Fruit fly (Drosophila melanogaster) whole organism, embryonic: Measurements from ENCODE around the gene CG42525.
A peak's percentile ranks its signal among the peaks of the same experiment; 100 is the strongest.

ENCODE experiments used
- Antp ChIP-seq: fragments of 200-800 bp; sonication (Bioruptor generic); optimal IDR thresholded peaks from 3 replicates; lab custom pipeline; 2016; ENCODE audit warnings: missing biosample characterization, missing genetic modification characterization
- CG10267 ChIP-seq: fragments of 200-800 bp; sonication (Bioruptor generic); optimal IDR thresholded peaks from 2 replicates; lab custom pipeline; 2018; ENCODE audit warnings: missing biosample characterization, mild to moderate bottlenecking, missing genetic modification characterization, moderate library complexity
- CG10959 ChIP-seq: fragments of 200-800 bp; sonication (Bioruptor generic); IDR thresholded peaks from 2 replicates; pipeline ENCODE4 v1.3.6; 2022; ENCODE audit warnings: missing biosample characterization, missing genetic modification characterization
- CG11560 ChIP-seq: fragments of 200-800 bp; sonication (Bioruptor generic); IDR thresholded peaks from 3 replicates; pipeline ENCODE4 v1.3.6; 2022; ENCODE audit warnings: missing biosample characterization, missing genetic modification characterization
- CG11695 ChIP-seq: fragments of 200-800 bp; sonication (Bioruptor generic); IDR thresholded peaks from 3 replicates; pipeline ENCODE4 v1.3.6; 2022; ENCODE audit warnings: missing biosample characterization, missing genetic modification characterization
- CG11696 ChIP-seq: fragments of 200-800 bp; sonication (Bioruptor generic); IDR thresholded peaks from 2 replicates; pipeline ENCODE4 v1.3.6; 2022; ENCODE audit warnings: missing biosample characterization, missing genetic modification characterization
- CG14667 ChIP-seq: fragments of 200-800 bp; sonication (Bioruptor generic); IDR thresholded peaks from 2 replicates; pipeline ENCODE4 v1.3.6; 2022; ENCODE audit warnings: missing biosample characterization, missing genetic modification characterization
- CG16779 ChIP-seq: fragments of 200-800 bp; sonication (Bioruptor generic); IDR thresholded peaks from 2 replicates; pipeline ENCODE4 v1.3.6; 2022; ENCODE audit warnings: missing biosample characterization, missing genetic modification characterization
- CG16813 ChIP-seq: fragments of 200-800 bp; sonication (Bioruptor generic); IDR thresholded peaks from 3 replicates; pipeline ENCODE4 v1.3.6; 2022; ENCODE audit warnings: missing biosample characterization, missing genetic modification characterization; ENCODE audit not compliant: partially characterized antibody
- CG17612 ChIP-seq: fragments of 200-800 bp; sonication (Bioruptor generic); IDR thresholded peaks from 2 replicates; pipeline ENCODE4 v1.3.6; 2022; ENCODE audit warnings: missing biosample characterization, missing genetic modification characterization
- CG18619 ChIP-seq: fragments of 200-800 bp; sonication (Bioruptor generic); optimal IDR thresholded peaks from 3 replicates; lab custom pipeline; 2017; ENCODE audit warnings: missing biosample characterization, mild to moderate bottlenecking, missing genetic modification characterization
- CG2712 ChIP-seq: fragments of 200-800 bp; optimal IDR thresholded peaks from 3 replicates; lab custom pipeline; 2019; ENCODE audit warnings: missing biosample characterization, mild to moderate bottlenecking, missing genetic modification characterization, moderate library complexity
- CG2875 ChIP-seq: fragments of 200-800 bp; sonication (Bioruptor generic); optimal IDR thresholded peaks from 2 replicates; lab custom pipeline; 2017; ENCODE audit warnings: missing biosample characterization, mild to moderate bottlenecking, missing genetic modification characterization, missing genetic modification reagents
- CG30431 ChIP-seq: fragments of 200-800 bp; sonication (Bioruptor generic); optimal IDR thresholded peaks from 2 replicates; lab custom pipeline; 2017; ENCODE audit warnings: missing biosample characterization, missing genetic modification characterization
- CG3065 ChIP-seq: fragments of 200-800 bp; sonication (Bioruptor generic); optimal IDR thresholded peaks from 2 replicates; lab custom pipeline; 2016; ENCODE audit warnings: missing biosample characterization, missing genetic modification characterization
- CG32767 ChIP-seq: fragments of 200-800 bp; sonication (Bioruptor generic); IDR thresholded peaks from 2 replicates; pipeline ENCODE4 v1.3.6; 2022; ENCODE audit warnings: missing biosample characterization, missing genetic modification characterization
- CG3407 ChIP-seq: fragments of 200-800 bp; sonication (Bioruptor generic); optimal IDR thresholded peaks from 2 replicates; lab custom pipeline; 2018; ENCODE audit warnings: missing biosample characterization, mild to moderate bottlenecking, missing genetic modification characterization
- CG7556 ChIP-seq: fragments of 200-800 bp; sonication (Bioruptor generic); optimal IDR thresholded peaks from 2 replicates; lab custom pipeline; 2017; ENCODE audit warnings: missing biosample characterization, mild to moderate bottlenecking, missing genetic modification characterization
- CG8281 ChIP-seq: fragments of 200-800 bp; sonication (Bioruptor generic); optimal IDR thresholded peaks from 2 replicates; lab custom pipeline; 2018; ENCODE audit warnings: missing biosample characterization, mild to moderate bottlenecking, missing genetic modification characterization, moderate library complexity
- CG8290 ChIP-seq, 3 experiments: fragments of 200-800 bp; sonication (Bioruptor generic); optimal IDR thresholded peaks; 2 replicates each; lab custom pipeline; 2016 to 2019; ENCODE audit warnings: missing biosample characterization in 3 of 3, missing genetic modification characterization in 3 of 3, mild to moderate bottlenecking in 2 of 3, moderate library complexity in 1 of 3
- CTCF ChIP-seq: fragments of 200-800 bp; sonication (Bioruptor generic); optimal IDR thresholded peaks from 2 replicates; lab custom pipeline; 2017; ENCODE audit warnings: missing biosample characterization, mild to moderate bottlenecking, missing genetic modification characterization, moderate library complexity
- D19A ChIP-seq: fragments of 200-800 bp; optimal IDR thresholded peaks from 3 replicates; lab custom pipeline; 2019; ENCODE audit warnings: missing biosample characterization, mild to moderate bottlenecking, missing genetic modification characterization, moderate library complexity
- Dad ChIP-seq: fragments of 200-800 bp; sonication (Bioruptor generic); optimal IDR thresholded peaks from 3 replicates; lab custom pipeline; 2016; ENCODE audit warnings: missing biosample characterization, missing genetic modification characterization
- Jarid2 ChIP-seq: fragments of 200-800 bp; sonication (Bioruptor generic); optimal IDR thresholded peaks from 3 replicates; lab custom pipeline; 2017; ENCODE audit warnings: mild to moderate bottlenecking, missing biosample characterization, missing genetic modification reagents, missing genetic modification characterization
- Max ChIP-seq: fragments of 200-800 bp; sonication (Bioruptor generic); optimal IDR thresholded peaks from 2 replicates; lab custom pipeline; 2016; ENCODE audit warnings: missing biosample characterization, mild to moderate bottlenecking, missing genetic modification characterization
- Ssrp ChIP-seq: fragments of 200-800 bp; sonication (Bioruptor generic); optimal IDR thresholded peaks from 2 replicates; lab custom pipeline; 2018; ENCODE audit warnings: missing biosample characterization, mild to moderate bottlenecking, missing genetic modification characterization, moderate library complexity
- al ChIP-seq: fragments of 200-800 bp; sonication (Bioruptor generic); IDR thresholded peaks from 2 replicates; pipeline ENCODE4 v1.3.6; 2022; ENCODE audit warnings: missing biosample characterization, missing genetic modification characterization
- aop ChIP-seq: fragments of 200-800 bp; sonication (Bioruptor generic); IDR thresholded peaks from 2 replicates; pipeline ENCODE4 v1.3.6; 2022; ENCODE audit warnings: missing biosample characterization, missing genetic modification characterization
- ap ChIP-seq: fragments of 200-800 bp; sonication (Bioruptor generic); IDR thresholded peaks from 2 replicates; pipeline ENCODE4 v1.3.6; 2022; ENCODE audit warnings: missing biosample characterization, missing genetic modification characterization
- ase ChIP-seq: fragments of 200-800 bp; sonication (Bioruptor generic); IDR thresholded peaks from 3 replicates; pipeline ENCODE4 v1.3.6; 2022; ENCODE audit warnings: missing biosample characterization, missing genetic modification characterization
- ato ChIP-seq: fragments of 200-800 bp; sonication (Bioruptor generic); IDR thresholded peaks from 2 replicates; pipeline ENCODE4 v1.3.6; 2022; ENCODE audit warnings: missing biosample characterization, missing genetic modification characterization; ENCODE audit not compliant: partially characterized antibody
- az2 ChIP-seq: fragments of 200-800 bp; sonication (Bioruptor generic); optimal IDR thresholded peaks from 3 replicates; lab custom pipeline; 2016; ENCODE audit warnings: missing biosample characterization, missing genetic modification characterization
- croc ChIP-seq: fragments of 200-800 bp; sonication (Bioruptor generic); conservative IDR thresholded peaks from 3 replicates; pipeline ENCODE4 v1.3.6; 2022; ENCODE audit warnings: missing biosample characterization, missing genetic modification characterization
- dmrt11E ChIP-seq: fragments of 200-800 bp; sonication (Bioruptor generic); optimal IDR thresholded peaks from 3 replicates; lab custom pipeline; 2018; ENCODE audit warnings: missing biosample characterization, mild to moderate bottlenecking, missing genetic modification characterization, moderate library complexity
- eyg ChIP-seq: fragments of 200-800 bp; sonication (Bioruptor generic); optimal IDR thresholded peaks from 3 replicates; lab custom pipeline; 2016; ENCODE audit warnings: missing biosample characterization, missing genetic modification characterization
- fru ChIP-seq: fragments of >200 bp; optimal IDR thresholded peaks from 2 replicates; lab custom pipeline; 2017
- gce ChIP-seq: fragments of 200-800 bp; sonication (Bioruptor generic); IDR thresholded peaks from 3 replicates; pipeline ENCODE4 v1.3.6; 2022; ENCODE audit warnings: missing biosample characterization, missing genetic modification characterization
- grn ChIP-seq: fragments of 200-800 bp; sonication (Bioruptor generic); optimal IDR thresholded peaks from 3 replicates; lab custom pipeline; 2017; ENCODE audit warnings: missing biosample characterization, missing genetic modification characterization
- jing ChIP-seq: fragments of 200-800 bp; sonication (Bioruptor generic); optimal IDR thresholded peaks from 2 replicates; lab custom pipeline; 2018; ENCODE audit warnings: missing biosample characterization, mild to moderate bottlenecking, missing genetic modification characterization
- lab ChIP-seq: fragments of 200-800 bp; sonication (Bioruptor generic); optimal IDR thresholded peaks from 3 replicates; lab custom pipeline; 2017; ENCODE audit warnings: missing biosample characterization, missing genetic modification characterization, mild to moderate bottlenecking, moderate library complexity, missing genetic modification reagents
- mld ChIP-seq: fragments of 200-800 bp; sonication (Bioruptor generic); IDR thresholded peaks from 3 replicates; pipeline ENCODE4 v1.3.6; 2022; ENCODE audit warnings: missing biosample characterization, missing genetic modification characterization; ENCODE audit not compliant: partially characterized antibody
- odd ChIP-seq: fragments of 200-800 bp; sonication (Bioruptor generic); optimal IDR thresholded peaks from 2 replicates; lab custom pipeline; 2017; ENCODE audit warnings: missing biosample characterization, mild to moderate bottlenecking, missing genetic modification characterization
- onecut ChIP-seq: fragments of 200-800 bp; sonication (Bioruptor generic); IDR thresholded peaks from 2 replicates; pipeline ENCODE4 v1.3.6; 2022; ENCODE audit warnings: missing biosample characterization, missing genetic modification characterization
- pfk ChIP-seq: fragments of 200-800 bp; sonication (Bioruptor generic); optimal IDR thresholded peaks from 2 replicates; lab custom pipeline; 2018; ENCODE audit warnings: missing biosample characterization, mild to moderate bottlenecking, missing genetic modification characterization, moderate library complexity
- pita ChIP-seq: fragments of 200-800 bp; sonication (Bioruptor generic); optimal IDR thresholded peaks from 2 replicates; lab custom pipeline; 2017; ENCODE audit warnings: missing biosample characterization, mild to moderate bottlenecking, missing genetic modification characterization
- rib ChIP-seq: fragments of 200-800 bp; sonication (Bioruptor generic); IDR thresholded peaks from 2 replicates; pipeline ENCODE4 v1.3.6; 2022; ENCODE audit warnings: missing biosample characterization, missing genetic modification characterization
- slou ChIP-seq: fragments of 200-800 bp; sonication (Bioruptor generic); optimal IDR thresholded peaks from 3 replicates; lab custom pipeline; 2016; ENCODE audit warnings: missing biosample characterization, missing genetic modification characterization
- ssp ChIP-seq: fragments of 200-800 bp; sonication (Bioruptor generic); IDR thresholded peaks from 2 replicates; pipeline ENCODE4 v1.3.6; 2022; ENCODE audit warnings: missing biosample characterization, missing genetic modification characterization
- stc ChIP-seq: fragments of 200-800 bp; sonication (Bioruptor generic); IDR thresholded peaks from 2 replicates; pipeline ENCODE4 v1.3.6; 2022; ENCODE audit warnings: missing biosample characterization, missing genetic modification characterization
- tup ChIP-seq: fragments of 200-800 bp; sonication (Bioruptor generic); optimal IDR thresholded peaks from 2 replicates; lab custom pipeline; 2016; ENCODE audit warnings: missing biosample characterization, mild to moderate bottlenecking, missing genetic modification characterization, moderate library complexity
- wor ChIP-seq: fragments of 200-800 bp; sonication (Bioruptor generic); IDR thresholded peaks from 2 replicates; pipeline ENCODE4 v1.3.6; 2022; ENCODE audit warnings: missing biosample characterization, missing genetic modification characterization
- yki ChIP-seq: fragments of >200 bp; optimal IDR thresholded peaks from 3 replicates; lab custom pipeline; 2018
- zen2 ChIP-seq: fragments of 200-800 bp; sonication (Bioruptor generic); IDR thresholded peaks from 3 replicates; pipeline ENCODE4 v1.3.6; 2022; ENCODE audit warnings: missing biosample characterization, missing genetic modification characterization; ENCODE audit not compliant: partially characterized antibody

CG42525 gene

DNA sequence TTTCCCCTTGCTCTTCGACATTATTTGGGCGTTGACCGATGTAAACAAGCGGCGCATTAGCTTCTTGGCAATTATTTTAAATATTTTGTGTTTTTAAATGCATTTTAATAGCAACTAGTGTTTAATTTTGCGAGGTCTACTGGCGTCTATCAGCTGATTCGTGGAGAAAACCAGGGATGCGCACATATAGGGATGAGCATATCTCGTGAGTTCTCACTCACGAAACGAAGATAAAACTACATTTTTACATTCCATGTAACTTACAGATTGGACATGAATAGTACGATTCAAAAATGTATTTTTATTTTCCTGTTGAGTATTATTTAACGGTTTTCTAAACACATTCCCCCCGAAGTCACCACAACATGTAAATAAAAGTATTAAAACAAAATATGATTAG lies 7.9 kb upstream of the CG42525 start, which contains the start of gene CG14966 (continued):
- TF ChIP-seq pfk (GFP tag; lab: Kevin White, UChicago) (peak; percentile 11), CG11560 (tag; lab: Robert Waterston, UW) (0 out of 3 replicates have a peak, but pooled peaks have one; percentile 42), CG8281 (tag; lab: Kevin White, UChicago) (no peak), CG32767 (no peak), mld (GFP tag; lab: Robert Waterston, UW) (peak; percentile 78; the same call in 2 of the 3 replicates), CG30431 (GFP tag; lab: Kevin White, UChicago) (no peak), CG8290 (GFP tag; optimal IDR thresholded peaks at IDR 0.05; lab: Kevin White, UChicago) (peak; percentile 5), CG8290 (tag; optimal IDR thresholded peaks at IDR 0.05; lab: Kevin White, UChicago) (peak in 1 of 2 experiments; percentile 71), CG16813 (peak; percentile 91), jing (GFP tag; lab: Kevin White, UChicago) (no peak), grn (GFP tag; lab: Kevin White, UChicago) (peak; percentile 11), CG2875 (no peak), Ssrp (tag; lab: Kevin White, UChicago) (no peak), CG11696 (GFP tag; lab: Robert Waterston, UW) (no peak), tup (no peak), CG14667 (GFP tag; lab: Robert Waterston, UW) (no peak), CG10267 (peak; percentile 68), al (GFP tag; lab: Robert Waterston, UW) (no peak), ase (no peak), fru (no peak), onecut (GFP tag; lab: Robert Waterston, UW) (no peak), lab (GFP tag; lab: Kevin White, UChicago) (peak; percentile 14), stc (GFP tag; lab: Robert Waterston, UW) (no peak), pita (no peak), D19A (tag; lab: Kevin White, UChicago) (no peak), CG11695 (GFP tag; lab: Robert Waterston, UW) (no peak), dmrt11E (tag; lab: Kevin White, UChicago) (no peak), gce (GFP tag; lab: Robert Waterston, UW) (no peak), aop (no peak), CG16779 (GFP tag; lab: Robert Waterston, UW) (no peak), CG2712 (tag; lab: Kevin White, UChicago) (peak; percentile 44), ato (GFP tag; lab: Robert Waterston, UW) (peak; percentile 56), croc (GFP tag; lab: Robert Waterston, UW) (no peak), wor (GFP tag; lab: Robert Waterston, UW) (no peak), CG3407 (GFP tag; lab: Kevin White, UChicago) (no peak), CG10959 (no peak), odd (GFP tag; lab: Kevin White, UChicago) (no peak), zen2 (GFP tag; lab: Robert Waterston, UW) (peak; percentile 80), Jarid2 (GFP tag; lab: Kevin White, UChicago) (no peak), Antp (GFP tag; lab: Kevin White, UChicago) (peak; percentile 22), Max (peak; percentile 36), CG7556 (GFP tag; lab: Kevin White, UChicago) (no peak), CG18619 (GFP tag; lab: Kevin White, UChicago) (no peak), Dad (GFP tag; lab: Kevin White, UChicago) (no peak), slou (GFP tag; lab: Kevin White, UChicago) (no peak), rib (GFP tag; lab: Robert Waterston, UW) (peak; percentile 65), CG17612 (GFP tag; lab: Robert Waterston, UW) (no peak), ap (GFP tag; lab: Robert Waterston, UW) (no peak), ssp (GFP tag; lab: Robert Waterston, UW) (no peak), yki (lab: Kevin White, UChicago) (no peak), eyg (no peak), CTCF (GFP tag; lab: Kevin White, UChicago) (peak; percentile 72), az2 (GFP tag; lab: Kevin White, UChicago) (peak; percentile 17), CG3065 (no peak)
